Worm (Caenorhabditis elegans) whole organism, late embryonic: ENCODE measurements around the gene T19B10.5.

Experiments
- C08G9.2 ChIP-seq: sonication (generic microtip); optimal IDR thresholded peaks from 2 replicates; lab custom pipeline; 2016; ENCODE audit warnings: mild to moderate bottlenecking, missing genetic modification characterization, moderate library complexity, missing compliant biosample characterization
- C38D4.7 ChIP-seq: fragments of 200-800 bp; sonication (Bioruptor generic); optimal IDR thresholded peaks from 2 replicates; lab custom pipeline; 2018; ENCODE audit warnings: mild to moderate bottlenecking, missing genetic modification characterization, moderate library complexity, missing compliant biosample characterization
- F13H6.1 ChIP-seq: sonication (generic microtip); optimal IDR thresholded peaks from 2 replicates; lab custom pipeline; 2016; ENCODE audit warnings: missing genetic modification characterization, missing compliant biosample characterization
- K02D7.2 ChIP-seq: sonication (generic microtip); optimal IDR thresholded peaks from 2 replicates; lab custom pipeline; 2017; ENCODE audit warnings: mild to moderate bottlenecking, missing genetic modification characterization, missing compliant biosample characterization
- Y22D7AL.16 ChIP-seq: sonication (generic microtip); optimal IDR thresholded peaks from 2 replicates; lab custom pipeline; 2016; ENCODE audit warnings: missing genetic modification characterization, missing compliant biosample characterization
- ahr-1 ChIP-seq: sonication (generic microtip); optimal IDR thresholded peaks from 2 replicates; lab custom pipeline; 2016; ENCODE audit warnings: missing genetic modification characterization, missing compliant biosample characterization
- ceh-19 ChIP-seq: fragments of 200-800 bp; sonication (Bioruptor generic); optimal IDR thresholded peaks from 2 replicates; lab custom pipeline; 2018; ENCODE audit warnings: mild to moderate bottlenecking, missing genetic modification characterization, missing compliant biosample characterization
- ceh-31 ChIP-seq: sonication (generic microtip); optimal IDR thresholded peaks from 2 replicates; lab custom pipeline; 2016; ENCODE audit warnings: missing genetic modification characterization, missing compliant biosample characterization
- ceh-45 ChIP-seq: fragments of 200-800 bp; sonication (Bioruptor generic); IDR thresholded peaks from 2 replicates; pipeline ENCODE4 v1.3.6; 2022; ENCODE audit warnings: missing genetic modification reagents, missing genetic modification characterization, missing compliant biosample characterization
- ceh-48 ChIP-seq: sonication (generic microtip); optimal IDR thresholded peaks from 2 replicates; lab custom pipeline; 2016; ENCODE audit warnings: missing genetic modification characterization, inconsistent platforms, missing compliant biosample characterization
- ets-4 ChIP-seq: sonication (generic microtip); optimal IDR thresholded peaks from 2 replicates; lab custom pipeline; 2016; ENCODE audit warnings: missing genetic modification characterization, missing compliant biosample characterization
- eyg-1 ChIP-seq: sonication (generic microtip); optimal IDR thresholded peaks from 2 replicates; lab custom pipeline; 2016; ENCODE audit warnings: missing genotype, missing genetic modification characterization, missing compliant biosample characterization
- fax-1 ChIP-seq: sonication (generic microtip); optimal IDR thresholded peaks from 2 replicates; lab custom pipeline; 2016; ENCODE audit warnings: missing genotype, missing genetic modification characterization, missing compliant biosample characterization
- fkh-10 ChIP-seq: fragments of 150-350 bp; optimal IDR thresholded peaks from 2 replicates; lab custom pipeline; 2014; ENCODE audit warnings: missing biosample characterization, missing genetic modification reagents, missing genetic modification characterization
- hlh-13 ChIP-seq: fragments of 200-800 bp; sonication (Bioruptor generic); optimal IDR thresholded peaks from 2 replicates; lab custom pipeline; 2018; ENCODE audit warnings: mild to moderate bottlenecking, missing genetic modification characterization, missing compliant biosample characterization
- hlh-30 ChIP-seq: sonication (generic microtip); optimal IDR thresholded peaks from 2 replicates; lab custom pipeline; 2017; ENCODE audit warnings: antibody characterized with exemption, missing genetic modification characterization, missing compliant biosample characterization; ENCODE audit not compliant: insufficient read depth
- hlh-6 ChIP-seq: sonication (generic microtip); optimal IDR thresholded peaks from 2 replicates; lab custom pipeline; 2016; ENCODE audit warnings: missing genotype, missing genetic modification characterization, missing compliant biosample characterization
- hlh-8 ChIP-seq: sonication (generic microtip); optimal IDR thresholded peaks from 2 replicates; lab custom pipeline; 2016; ENCODE audit warnings: missing genotype, missing genetic modification characterization, missing compliant biosample characterization
- lim-6 ChIP-seq: sonication (generic microtip); optimal IDR thresholded peaks from 2 replicates; lab custom pipeline; 2016; ENCODE audit warnings: missing genetic modification characterization, missing compliant biosample characterization
- madf-2 ChIP-seq: sonication (generic microtip); optimal IDR thresholded peaks from 2 replicates; lab custom pipeline; 2017; ENCODE audit warnings: missing genetic modification characterization, missing compliant biosample characterization
- mec-3 ChIP-seq: sonication (generic microtip); optimal IDR thresholded peaks from 2 replicates; lab custom pipeline; 2016; ENCODE audit warnings: borderline replicate concordance, missing genetic modification characterization, missing compliant biosample characterization
- nfya-1 ChIP-seq: sonication (generic microtip); optimal IDR thresholded peaks from 2 replicates; lab custom pipeline; 2017; ENCODE audit warnings: missing genetic modification characterization, mild to moderate bottlenecking, missing compliant biosample characterization, antibody characterized with exemption, moderate library complexity
- nhr-11 ChIP-seq: fragments of 150-350 bp; optimal IDR thresholded peaks from 2 replicates; lab custom pipeline; 2014; ENCODE audit warnings: missing biosample characterization, missing genetic modification characterization
- nhr-232 ChIP-seq: sonication (generic microtip); optimal IDR thresholded peaks from 2 replicates; lab custom pipeline; 2016; ENCODE audit warnings: missing genetic modification characterization, missing compliant biosample characterization
- npax-4 ChIP-seq: sonication (generic microtip); optimal IDR thresholded peaks from 2 replicates; lab custom pipeline; 2016; ENCODE audit warnings: missing genetic modification characterization, missing compliant biosample characterization
- pag-3 ChIP-seq: sonication (generic microtip); optimal IDR thresholded peaks from 2 replicates; lab custom pipeline; 2016; ENCODE audit warnings: missing compliant biosample characterization, missing genetic modification characterization, borderline replicate concordance
- pat-9 ChIP-seq: fragments of 200-800 bp; sonication (Bioruptor generic); optimal IDR thresholded peaks from 2 replicates; lab custom pipeline; 2018; ENCODE audit warnings: mild to moderate bottlenecking, missing genetic modification characterization, moderate library complexity, missing compliant biosample characterization
- pha-2 ChIP-seq: sonication (generic microtip); optimal IDR thresholded peaks from 2 replicates; lab custom pipeline; 2017; ENCODE audit warnings: mild to moderate bottlenecking, missing genetic modification characterization, missing compliant biosample characterization
- pha-4 ChIP-seq: fragments of 150-350 bp; optimal IDR thresholded peaks from 2 replicates; lab custom pipeline; 2018; ENCODE audit warnings: missing biosample characterization, missing genetic modification reagents, missing genetic modification characterization
- pros-1 ChIP-seq: fragments of 150-350 bp; optimal IDR thresholded peaks from 2 replicates; lab custom pipeline; 2014; ENCODE audit warnings: missing biosample characterization, missing genetic modification reagents, missing genetic modification characterization
- rnt-1 ChIP-seq: sonication (generic microtip); optimal IDR thresholded peaks from 2 replicates; lab custom pipeline; 2016; ENCODE audit warnings: missing genetic modification characterization, missing compliant biosample characterization
- sdc-2 ChIP-seq: sonication (generic microtip); optimal IDR thresholded peaks from 2 replicates; lab custom pipeline; 2016; ENCODE audit warnings: missing genotype, missing genetic modification characterization, missing compliant biosample characterization
- sox-4 ChIP-seq: sonication (generic microtip); optimal IDR thresholded peaks from 2 replicates; lab custom pipeline; 2017; ENCODE audit warnings: mild to moderate bottlenecking, missing genetic modification characterization, inconsistent platforms, missing compliant biosample characterization
- tbx-2 ChIP-seq: sonication (generic microtip); optimal IDR thresholded peaks from 2 replicates; lab custom pipeline; 2016; ENCODE audit warnings: missing genetic modification characterization, missing compliant biosample characterization
- tbx-7 ChIP-seq: sonication (generic microtip); optimal IDR thresholded peaks from 2 replicates; lab custom pipeline; 2016; ENCODE audit warnings: missing genotype, missing genetic modification characterization, missing compliant biosample characterization
- unc-3 ChIP-seq, 2 experiments: fragments of 200-800 bp in 1 of 2; sonication (Bioruptor generic) in 1 of 2; sonication (generic microtip) in 1 of 2; conservative IDR thresholded peaks in 1 of 2; optimal IDR thresholded peaks in 1 of 2; 2 replicates each; pipeline versions ENCODE4 v1.3.6 to Lab custom; 2016 to 2022; ENCODE audit warnings: missing compliant biosample characterization in 2 of 2, missing genetic modification characterization in 2 of 2, missing genetic modification reagents in 1 of 2
- unc-86 ChIP-seq: sonication (generic microtip); optimal IDR thresholded peaks from 2 replicates; lab custom pipeline; 2016; ENCODE audit warnings: missing genetic modification characterization, missing compliant biosample characterization
- ztf-16 ChIP-seq: sonication (generic microtip); optimal IDR thresholded peaks from 2 replicates; lab custom pipeline; 2017; ENCODE audit warnings: missing genetic modification characterization, missing compliant biosample characterization

The T19B10.5 gene

DNA sequence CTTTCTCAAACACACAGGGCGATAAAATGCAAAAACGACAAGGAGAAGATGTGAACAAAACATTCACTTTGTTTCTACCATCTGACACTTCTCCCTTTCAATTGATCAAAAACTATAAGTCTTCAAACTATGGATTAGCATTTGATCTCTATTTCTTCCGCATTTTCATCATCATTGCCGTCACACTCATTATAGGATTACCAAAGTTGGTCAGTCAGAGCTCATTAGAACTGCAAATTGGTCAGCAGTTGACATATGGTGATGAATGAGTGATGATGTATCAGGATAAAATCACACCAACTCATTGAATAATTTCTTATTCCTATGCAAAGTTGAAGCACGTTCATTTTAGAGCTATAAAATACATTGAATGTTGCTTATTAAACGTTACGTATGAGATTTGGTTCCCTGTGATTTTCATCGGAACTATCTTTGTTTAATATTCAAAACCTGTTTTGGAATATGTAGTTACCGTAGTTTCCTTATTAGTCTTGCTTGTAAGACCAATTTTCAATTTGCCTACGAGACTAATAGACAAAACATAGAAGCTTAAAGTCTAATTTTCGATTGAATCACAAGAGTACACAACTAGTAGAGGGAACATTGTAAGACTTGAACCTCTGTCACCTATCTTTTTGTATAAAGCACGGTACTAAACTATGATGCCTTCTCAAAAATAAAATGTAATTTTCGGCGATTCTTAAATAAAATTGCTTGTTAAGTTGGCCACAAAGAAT lies 24.8 kb upstream of the T19B10.5 start:
- no peak for TF ChIP-seq eyg-1 (tag; lab: Kevin White, UChicago)
- no peak for TF ChIP-seq fkh-10 (GFP tag; lab: Kevin White, UChicago)
- no peak for TF ChIP-seq hlh-8 (tag; lab: Kevin White, UChicago)
- TF ChIP-seq nhr-11: no peak
- no peak for TF ChIP-seq npax-4 (tag; lab: Kevin White, UChicago)
- TF ChIP-seq ztf-16 (tag; lab: Kevin White, UChicago): no peak

DNA sequence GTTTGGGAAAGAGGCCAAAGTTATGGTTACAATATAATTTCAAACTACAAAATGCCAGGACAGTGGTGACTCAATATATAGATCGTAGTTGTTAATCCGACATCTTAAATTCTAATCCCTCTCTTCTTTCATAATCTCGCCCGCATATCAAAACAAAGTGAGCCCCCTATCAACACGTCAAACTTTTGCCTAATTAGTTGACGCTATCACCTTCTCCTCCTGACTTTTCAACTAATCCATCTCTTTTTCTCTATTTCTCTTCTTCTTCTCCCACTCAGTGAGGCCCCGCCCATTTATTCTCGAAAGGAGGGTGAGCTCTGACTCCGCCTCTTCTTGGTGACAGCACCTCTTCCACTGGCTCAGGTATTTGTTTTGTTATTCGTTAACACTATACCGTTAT lies 23.1 kb upstream of the T19B10.5 start:
- TF ChIP-seq hlh-13 (GFP tag; lab: Kevin White, UChicago) (no peak), rnt-1 (tag; lab: Kevin White, UChicago) (no peak), ahr-1 (no peak), nhr-232 (tag; lab: Kevin White, UChicago) (no peak), lim-6 (tag; lab: Kevin White, UChicago) (no peak), nfya-1 (no peak), sdc-2 (tag; lab: Kevin White, UChicago) (no peak), tbx-2 (tag; lab: Kevin White, UChicago) (no peak), ceh-45 (GFP tag; lab: Robert Waterston, UW) (no peak), pros-1 (tag; lab: Kevin White, UChicago) (no peak), pag-3 (tag; lab: Kevin White, UChicago) (no peak), fax-1 (tag; lab: Kevin White, UChicago) (no peak), hlh-8 (tag; lab: Kevin White, UChicago) (no peak), ceh-31 (no peak), hlh-6 (tag; lab: Kevin White, UChicago) (no peak), sox-4 (tag; lab: Kevin White, UChicago) (no peak), Y22D7AL.16 (tag; lab: Kevin White, UChicago) (no peak), pha-2 (no peak)

DNA sequence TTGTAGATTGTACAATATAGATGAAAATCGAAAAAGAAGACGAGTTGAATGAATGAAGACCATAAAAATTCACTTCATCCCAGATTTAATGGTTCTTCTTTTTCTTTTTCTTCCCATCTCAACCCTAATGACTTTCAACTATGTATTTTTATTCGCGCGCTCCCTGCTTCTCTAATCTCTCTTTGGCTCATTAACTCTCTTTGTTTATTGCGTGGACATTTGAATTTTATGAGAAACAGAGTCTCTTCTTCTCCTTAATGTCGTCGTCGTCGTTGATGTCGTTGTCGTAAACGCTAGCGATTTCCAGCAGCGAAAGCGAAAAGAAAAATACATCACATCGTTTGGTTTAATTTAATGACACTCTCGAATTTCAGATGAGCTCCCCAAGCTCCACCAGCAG lies 19.9 kb upstream of the T19B10.5 start:
- TF ChIP-seq unc-3 (GFP tag; conservative IDR thresholded peaks at IDR 0.05; lab: Robert Waterston, UW) (no peak), unc-3 (tag; optimal IDR thresholded peaks at IDR 0.05; lab: Kevin White, UChicago) (no peak), pha-2 (no peak), tbx-7 (tag; lab: Kevin White, UChicago) (no peak), ets-4 (tag; lab: Kevin White, UChicago) (no peak), npax-4 (tag; lab: Kevin White, UChicago) (no peak), ceh-48 (tag; lab: Kevin White, UChicago) (no peak), pha-4 (tag; lab: Kevin White, UChicago) (no peak), unc-86 (tag; lab: Kevin White, UChicago) (no peak), sox-4 (tag; lab: Kevin White, UChicago) (no peak), ceh-19 (GFP tag; lab: Kevin White, UChicago) (no peak), mec-3 (no peak), hlh-6 (tag; lab: Kevin White, UChicago) (no peak), nfya-1 (no peak)

DNA sequence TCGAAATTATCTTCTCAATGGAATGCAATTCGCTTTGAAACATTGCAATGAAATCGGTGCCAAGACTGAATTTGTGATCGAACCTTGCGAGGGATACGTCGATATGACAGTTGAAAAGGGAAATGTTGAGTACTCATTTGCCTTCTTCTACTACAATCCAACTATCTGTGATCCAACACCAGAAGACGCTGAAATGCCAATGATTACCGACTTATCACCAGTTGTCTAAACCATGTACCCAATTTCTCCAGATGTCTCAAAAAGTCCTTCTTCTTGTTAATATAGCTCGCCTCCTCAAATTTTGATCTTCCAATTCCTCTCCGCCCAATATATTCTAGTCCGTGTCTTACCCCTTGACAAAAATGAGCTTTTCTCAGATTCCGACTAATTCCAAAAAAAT lies 18.3 kb upstream of the T19B10.5 start:
- TF ChIP-seq ceh-19 (GFP tag; lab: Kevin White, UChicago) (no peak), sdc-2 (tag; lab: Kevin White, UChicago) (no peak), madf-2 (tag; lab: Kevin White, UChicago) (no peak), C08G9.2 (tag; lab: Kevin White, UChicago) (no peak), pat-9 (tag; lab: Kevin White, UChicago) (no peak), hlh-30 (tag; lab: Kevin White, UChicago) (no peak), F13H6.1 (tag; lab: Kevin White, UChicago) (no peak), ceh-48 (tag; lab: Kevin White, UChicago) (no peak), tbx-2 (tag; lab: Kevin White, UChicago) (no peak), C38D4.7 (GFP tag; lab: Kevin White, UChicago) (no peak), K02D7.2 (no peak), Y22D7AL.16 (tag; lab: Kevin White, UChicago) (no peak)
